Worm (Caenorhabditis elegans): ENCODE data around the gene Y51A2B.4.

Y51A2B.4 gene

DNA sequence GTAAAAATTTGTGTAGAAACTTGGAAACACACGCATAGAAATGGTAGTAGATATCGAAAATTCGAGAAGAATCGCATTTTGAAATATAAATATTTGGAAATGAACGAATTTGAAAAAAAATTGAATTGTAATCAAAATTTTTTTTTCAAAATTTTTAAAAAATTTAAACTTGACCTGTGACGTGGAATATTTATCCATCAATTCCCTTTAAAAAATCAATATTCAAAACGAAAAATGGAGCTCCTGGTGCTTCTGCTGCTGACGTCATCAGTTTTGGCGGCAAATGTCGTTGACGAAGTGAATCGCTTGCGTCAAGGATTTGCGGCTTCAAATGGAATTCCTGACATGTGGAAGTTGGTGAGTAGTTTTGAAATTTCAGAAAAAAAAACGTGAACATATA, at the start of gene Y51A2B.4, which contains the start of gene Y51A2B.5:
TSS of gene Y51A2B.4 (minus strand) at position 101 of the 400 bp plus-strand sequence.
TSS of gene Y51A2B.5 (plus strand) at position 232 of the 400 bp plus-strand sequence.
- TF ChIP-seq jun-1 (tag; optimal IDR thresholded peaks at IDR 0.05), result no peak

DNA sequence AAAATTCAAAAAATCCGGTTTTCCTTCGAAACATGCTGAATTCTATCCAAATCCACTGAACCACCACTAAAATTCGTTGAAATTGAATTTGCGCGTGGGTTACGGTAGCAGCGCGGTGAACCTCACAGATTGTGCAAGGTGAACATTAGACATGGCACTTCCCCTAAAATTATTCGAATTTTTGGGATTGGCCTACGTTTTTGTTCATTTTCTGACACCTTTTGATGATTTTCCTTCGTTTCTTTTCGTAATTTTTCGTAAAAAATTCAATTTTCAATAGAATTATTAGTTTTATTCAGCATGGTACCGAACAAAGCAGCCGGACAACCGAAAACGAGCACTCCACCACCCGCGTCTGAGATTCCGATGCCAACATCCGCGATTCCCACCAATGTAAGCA, 49.1 kb upstream of the Y51A2B.4 start, which contains the start of gene ZK262.8:
TSS of gene ZK262.8 (plus strand) at position 301 of the 400 bp plus-strand sequence.
- TF ChIP-seq eor-1 (tag; optimal IDR thresholded peaks at IDR 0.05) (no peak), fkh-10 (GFP tag; optimal IDR thresholded peaks at IDR 0.05) (no peak)

DNA sequence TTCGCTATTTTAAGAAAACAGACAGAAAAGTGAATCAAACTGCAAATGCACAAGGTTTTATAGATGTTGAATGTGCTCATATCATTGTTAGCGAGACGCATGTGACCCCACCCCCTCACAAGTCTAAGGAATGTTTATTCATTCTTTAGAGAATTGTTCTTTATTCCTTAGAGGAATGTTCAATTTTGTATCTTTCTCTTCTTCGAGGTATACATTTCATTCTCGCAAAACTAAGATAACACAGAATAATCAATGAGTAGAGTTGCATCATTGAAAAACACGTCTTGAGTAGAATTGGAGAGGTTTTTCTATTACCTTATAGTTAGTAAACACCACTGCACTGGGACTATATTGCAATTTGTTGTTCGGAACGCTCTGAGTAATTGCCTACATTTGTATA, 46.0 kb upstream of the Y51A2B.4 start, which contains the start of gene ZK262.20:
TSS of gene ZK262.20 (minus strand) at position 101 of the 400 bp plus-strand sequence.
- TF ChIP-seq skn-1 (tag; optimal IDR thresholded peaks at IDR 0.05) (no peak), nhr-12 (tag; optimal IDR thresholded peaks at IDR 0.05) (no peak)

DNA sequence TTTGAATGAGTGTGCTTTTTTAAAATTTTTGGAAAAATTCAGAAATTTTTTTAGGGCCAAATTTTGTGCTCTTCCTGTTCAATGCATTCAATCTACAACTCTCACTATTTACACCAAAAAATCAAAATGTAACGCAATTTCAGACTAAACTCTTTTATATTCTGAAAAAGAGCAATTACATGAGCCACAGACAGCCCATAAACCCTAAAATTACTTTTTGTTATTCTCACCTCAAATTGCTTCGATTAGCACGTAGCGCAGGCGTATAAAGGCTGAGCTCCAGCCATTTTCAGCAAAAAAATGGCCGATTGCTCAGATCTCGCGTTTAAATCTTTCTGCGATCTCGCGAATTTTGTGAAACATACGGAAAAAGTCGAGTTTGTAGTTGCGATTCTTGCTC, 42.5 kb upstream of the Y51A2B.4 start, which contains the start of gene srw-82:
TSS of gene srw-82 (plus strand) at position 301 of the 400 bp plus-strand sequence.
- TF ChIP-seq eor-1 (tag; optimal IDR thresholded peaks at IDR 0.05), result no peak
- no peak for TF ChIP-seq pha-4 (tag; optimal IDR thresholded peaks at IDR 0.05)
- no peak for TF ChIP-seq nhr-23 (tag; optimal IDR thresholded peaks at IDR 0.05)
- no peak for TF ChIP-seq sea-2 (GFP tag; optimal IDR thresholded peaks at IDR 0.05)

DNA sequence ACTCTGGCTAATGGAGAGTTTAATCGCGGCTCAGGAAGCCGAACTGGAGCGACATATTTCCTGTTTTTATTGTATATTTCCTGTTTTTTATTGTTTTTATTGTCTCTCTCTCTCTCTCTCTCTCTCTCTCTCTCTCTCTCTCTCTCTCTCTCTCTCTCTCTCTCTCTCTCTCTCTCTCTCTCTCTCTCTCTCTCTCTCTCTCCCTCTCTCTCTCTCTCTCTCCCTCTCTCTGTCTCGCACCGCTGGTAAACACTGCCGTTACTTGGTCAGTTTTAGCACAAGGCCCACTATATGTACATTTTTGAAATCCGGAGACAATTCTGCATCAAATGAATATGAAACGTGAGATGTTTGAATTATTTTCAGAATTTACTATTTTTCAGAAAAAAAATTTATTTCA, 41.9 kb upstream of the Y51A2B.4 start:
- TF ChIP-seq nhr-28 (tag; optimal IDR thresholded peaks at IDR 0.05) (no peak), ceh-28 (tag; optimal IDR thresholded peaks at IDR 0.05) (no peak), ama-1 (optimal IDR thresholded peaks at IDR 0.05) (no peak), skn-1 (tag; optimal IDR thresholded peaks at IDR 0.05) (no peak), nhr-76 (tag; optimal IDR thresholded peaks at IDR 0.05) (no peak), jun-1 (tag; optimal IDR thresholded peaks at IDR 0.05) (no peak), fkh-10 (GFP tag; optimal IDR thresholded peaks at IDR 0.05) (no peak), nhr-11 (tag; optimal IDR thresholded peaks at IDR 0.05) (no peak), unc-62 (GFP tag; optimal IDR thresholded peaks at IDR 0.05) (no peak)

DNA sequence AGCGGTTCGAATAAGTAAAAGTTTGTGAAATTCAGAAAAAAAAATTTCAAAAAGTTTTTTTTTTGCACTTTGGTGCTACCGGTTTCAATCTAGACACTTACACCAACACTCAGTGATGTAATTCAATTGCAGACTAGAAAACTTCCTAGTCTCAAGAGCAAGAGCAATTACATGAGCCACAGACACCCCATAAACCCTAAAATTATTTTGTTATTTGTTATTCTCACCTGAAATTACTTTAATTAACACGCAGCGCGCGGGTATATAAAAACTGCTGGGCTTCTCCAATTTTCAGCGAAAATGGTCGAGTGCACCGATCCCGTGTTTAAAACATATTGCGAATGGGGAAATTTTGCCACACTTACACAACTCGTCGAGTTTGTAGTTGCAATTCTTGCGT, 37.3 kb upstream of the Y51A2B.4 start, which contains the start of gene srw-83:
TSS of gene srw-83 (plus strand) at position 301 of the 400 bp plus-strand sequence.
- TF ChIP-seq mml-1 (tag; optimal IDR thresholded peaks at IDR 0.05) (no peak), daf-12 (tag; optimal IDR thresholded peaks at IDR 0.05) (no peak), ceh-28 (tag; optimal IDR thresholded peaks at IDR 0.05) (no peak), sea-2 (GFP tag; optimal IDR thresholded peaks at IDR 0.05) (no peak), ceh-82 (tag; optimal IDR thresholded peaks at IDR 0.05) (no peak), nhr-28 (tag; optimal IDR thresholded peaks at IDR 0.05) (no peak), elt-1 (tag; optimal IDR thresholded peaks at IDR 0.05) (no peak), nhr-25 (tag; optimal IDR thresholded peaks at IDR 0.05) (no peak), nhr-11 (tag; optimal IDR thresholded peaks at IDR 0.05) (no peak), egl-27 (tag; optimal IDR thresholded peaks at IDR 0.05) (no peak), elt-3 (tag; optimal IDR thresholded peaks at IDR 0.05) (no peak), nhr-77 (tag; optimal IDR thresholded peaks at IDR 0.05) (no peak), nhr-12 (tag; optimal IDR thresholded peaks at IDR 0.05) (no peak), pqm-1 (tag; optimal IDR thresholded peaks at IDR 0.05) (no peak), nhr-76 (tag; optimal IDR thresholded peaks at IDR 0.05) (no peak), zag-1 (tag; optimal IDR thresholded peaks at IDR 0.05) (no peak)

DNA sequence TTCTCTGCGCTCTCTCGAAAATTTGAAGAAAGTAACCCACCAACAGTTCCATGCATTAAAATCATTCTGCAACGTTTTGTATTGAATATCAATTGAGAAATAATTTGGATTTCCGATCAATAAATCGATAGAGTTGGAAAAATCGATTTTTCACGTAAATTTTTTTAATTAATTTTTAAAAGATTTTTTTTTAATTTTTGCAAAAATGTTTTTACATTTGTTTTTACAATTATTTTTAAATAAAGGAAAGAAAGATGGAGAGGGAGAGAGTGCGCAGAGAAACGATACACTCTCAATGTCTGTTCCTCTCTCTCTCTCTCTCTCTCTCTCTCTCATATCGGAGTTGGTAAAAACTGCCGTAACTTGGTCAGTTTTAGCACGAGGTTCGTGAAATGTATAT, 36.6 kb upstream of the Y51A2B.4 start, which contains the start of gene ZK262.19:
TSS of gene ZK262.19 (minus strand) at position 101 of the 400 bp plus-strand sequence.
- TF ChIP-seq daf-12 (tag; optimal IDR thresholded peaks at IDR 0.05) (no peak), ceh-82 (tag; optimal IDR thresholded peaks at IDR 0.05) (no peak), lin-15B (tag; optimal IDR thresholded peaks at IDR 0.05) (no peak), snpc-4 (tag; optimal IDR thresholded peaks at IDR 0.05) (no peak), mml-1 (tag; optimal IDR thresholded peaks at IDR 0.05) (no peak), nhr-237 (tag; optimal IDR thresholded peaks at IDR 0.05) (no peak), hmg-11 (tag; optimal IDR thresholded peaks at IDR 0.05) (no peak), unc-62 (GFP tag; optimal IDR thresholded peaks at IDR 0.05) (no peak), elt-1 (tag; optimal IDR thresholded peaks at IDR 0.05) (no peak), zag-1 (tag; optimal IDR thresholded peaks at IDR 0.05) (no peak), ama-1 (optimal IDR thresholded peaks at IDR 0.05) (no peak), ceh-28 (tag; optimal IDR thresholded peaks at IDR 0.05) (no peak), pqm-1 (tag; optimal IDR thresholded peaks at IDR 0.05) (no peak), fos-1 (tag; optimal IDR thresholded peaks at IDR 0.05) (no peak), ceh-9 (tag; optimal IDR thresholded peaks at IDR 0.05) (no peak), jun-1 (tag; optimal IDR thresholded peaks at IDR 0.05) (no peak), fkh-2 (tag; optimal IDR thresholded peaks at IDR 0.05) (no peak), nhr-25 (tag; optimal IDR thresholded peaks at IDR 0.05) (no peak), ceh-16 (tag; optimal IDR thresholded peaks at IDR 0.05) (no peak), fkh-10 (GFP tag; optimal IDR thresholded peaks at IDR 0.05) (no peak)

All from whole organism, L3 larva.